Fruit fly (Drosophila melanogaster): ENCODE measurements around the gene Ubc87F.

Ubc87F gene

DNA sequence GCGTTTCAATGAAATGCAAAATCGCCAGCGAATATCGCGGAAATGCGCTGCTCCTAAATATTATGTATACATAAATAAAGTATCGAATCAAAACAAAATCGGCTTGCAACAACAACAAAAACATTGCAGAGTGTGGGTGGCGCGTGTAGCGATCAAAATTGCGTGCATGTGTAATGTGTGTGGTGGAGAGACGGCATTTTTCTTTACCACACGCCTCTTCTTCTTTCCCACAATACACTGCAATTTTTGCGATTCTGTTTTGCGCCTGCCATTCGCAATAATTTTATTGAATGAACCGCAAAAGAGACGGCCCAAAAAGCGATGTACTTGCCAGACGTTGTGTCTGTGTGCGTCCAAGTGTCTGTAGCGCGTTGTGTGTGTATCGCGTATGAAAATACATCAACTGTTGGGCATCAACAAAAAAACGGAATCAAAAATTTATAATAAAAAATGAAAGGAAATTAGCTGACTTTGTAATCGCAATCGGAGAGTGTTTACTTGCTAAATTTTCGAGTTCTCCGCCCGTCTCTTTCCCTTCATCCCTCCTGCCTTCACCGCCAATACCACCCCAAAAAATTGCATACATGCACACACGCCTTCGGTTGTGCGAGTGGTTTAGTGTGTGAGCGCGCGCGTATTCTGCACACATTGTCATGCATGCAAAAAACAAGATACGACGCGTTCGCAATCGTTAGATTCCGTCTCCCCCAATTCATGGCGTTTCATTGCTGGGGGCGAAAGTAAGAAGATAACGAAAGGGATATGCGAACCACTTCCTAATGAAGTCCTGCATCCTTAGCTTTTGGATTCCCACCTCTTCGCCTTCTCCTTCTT is 33.2 kb downstream of the Ubc87F start (continued):
- no peak for TF ChIP-seq CG9876 (GFP tag; optimal IDR thresholded peaks at IDR 0.05)
- TF ChIP-seq cg (GFP tag; optimal IDR thresholded peaks at IDR 0.05), result peak; percentile 73

DNA sequence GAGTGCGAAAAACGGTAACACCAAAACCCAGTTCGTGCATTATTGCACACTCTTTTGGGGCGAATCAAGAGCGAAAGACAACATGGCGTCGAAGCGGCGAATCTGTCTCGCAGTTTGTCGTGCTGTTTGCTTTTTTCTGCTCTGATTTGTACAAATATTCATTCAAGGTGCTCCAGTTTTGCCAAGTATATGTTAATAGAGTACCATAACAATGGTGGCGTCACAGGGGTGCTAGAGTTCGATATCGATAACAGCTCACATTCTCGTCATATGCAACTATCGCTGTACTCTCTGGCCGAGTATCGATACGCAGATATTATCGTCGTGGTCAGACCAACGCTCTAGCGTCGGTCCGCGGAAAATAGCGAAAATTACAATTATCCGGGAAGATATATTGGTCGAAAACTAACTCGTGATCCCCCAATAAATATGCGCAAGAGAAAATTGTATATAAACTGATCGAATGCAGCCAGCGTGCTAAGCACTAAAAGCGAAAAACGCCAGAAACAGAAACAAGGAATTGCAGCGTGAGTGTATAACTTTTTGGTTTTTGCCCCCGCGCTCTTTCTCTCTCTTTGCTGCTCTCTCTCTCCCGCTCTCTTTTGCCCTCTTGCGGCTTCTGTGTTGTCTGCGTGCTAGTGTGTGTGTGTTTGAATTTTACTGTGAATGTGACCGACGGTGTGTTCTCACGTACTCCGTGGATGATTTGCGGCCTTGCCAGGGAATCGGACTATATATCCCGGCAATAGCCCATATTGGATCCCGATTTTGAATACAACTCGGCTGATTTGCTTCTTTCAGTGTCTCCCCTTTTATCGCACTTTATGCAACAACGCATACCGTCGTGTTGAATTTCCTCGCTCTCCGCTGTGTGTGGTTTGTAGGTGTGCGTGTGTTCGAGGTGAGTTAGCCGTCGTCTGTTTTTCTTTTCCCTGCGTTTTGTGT is 34.1 kb downstream of the Ubc87F start, which contains the start of gene flfl:
Gene flfl, plus strand, starts transcription at position 298 of the 945 bp plus-strand sequence.
- TF ChIP-seq unpg (GFP tag; optimal IDR thresholded peaks at IDR 0.05) (no peak), CG13775 (GFP tag; optimal IDR thresholded peaks at IDR 0.05) (no peak), lmd (GFP tag; IDR thresholded peaks at IDR 0.05) (no peak), so (GFP tag; IDR thresholded peaks at IDR 0.05) (no peak), CG12104 (GFP tag; optimal IDR thresholded peaks at IDR 0.05) (no peak), dm (GFP tag; optimal IDR thresholded peaks at IDR 0.05) (peak; percentile 48), HmgD (GFP tag; optimal IDR thresholded peaks at IDR 0.05) (peak; percentile 49), scrt (GFP tag; optimal IDR thresholded peaks at IDR 0.05) (peak; percentile 14), CG4854 (GFP tag; optimal IDR thresholded peaks at IDR 0.05) (no peak), zfh1 (GFP tag; IDR thresholded peaks at IDR 0.05) (no peak), HLH3B (GFP tag; IDR thresholded peaks at IDR 0.05) (no peak), ttk (GFP tag; IDR thresholded peaks at IDR 0.05) (no peak), twi (tag; optimal IDR thresholded peaks at IDR 0.05) (no peak), Side (GFP tag; optimal IDR thresholded peaks at IDR 0.05) (peak; percentile 4), E2f1 (GFP tag; IDR thresholded peaks at IDR 0.05) (no peak), gro (GFP tag; optimal IDR thresholded peaks at IDR 0.05) (no peak), Mes4 (GFP tag; optimal IDR thresholded peaks at IDR 0.05) (no peak), ci (GFP tag; IDR thresholded peaks at IDR 0.05) (no peak), Drgx (GFP tag; IDR thresholded peaks at IDR 0.05) (no peak), CG7928 (GFP tag; optimal IDR thresholded peaks at IDR 0.05) (peak; percentile 37), stwl (tag; optimal IDR thresholded peaks at IDR 0.05) (peak; percentile 32), Doc2 (GFP tag; IDR thresholded peaks at IDR 0.05) (no peak), CG8478 (optimal IDR thresholded peaks at IDR 0.05) (peak; percentile 85), CG6813 (GFP tag; optimal IDR thresholded peaks at IDR 0.05) (peak; percentile 30), psq (GFP tag; optimal IDR thresholded peaks at IDR 0.05) (no peak), CG9876 (GFP tag; optimal IDR thresholded peaks at IDR 0.05) (no peak), Xrp1 (GFP tag; IDR thresholded peaks at IDR 0.05) (no peak), Six4 (GFP tag; optimal IDR thresholded peaks at IDR 0.05) (no peak), CG1233 (GFP tag; optimal IDR thresholded peaks at IDR 0.05) (no peak), CG4707 (GFP tag; optimal IDR thresholded peaks at IDR 0.05) (no peak), run (tag; optimal IDR thresholded peaks at IDR 0.05) (no peak), danr (GFP tag; IDR thresholded peaks at IDR 0.05) (no peak), sug (tag; optimal IDR thresholded peaks at IDR 0.05) (peak; percentile 61), Ravus (GFP tag; IDR thresholded peaks at IDR 0.05) (no peak), CG10979 (tag; optimal IDR thresholded peaks at IDR 0.05) (no peak), Ets65A (GFP tag) (no peak), NC2α (GFP tag; optimal IDR thresholded peaks at IDR 0.05) (no peak), CG16813 (GFP tag; IDR thresholded peaks at IDR 0.05; ENCODE audit: partially characterized antibody) (no peak), wek (GFP tag; optimal IDR thresholded peaks at IDR 0.05) (no peak), bigmax (GFP tag; optimal IDR thresholded peaks at IDR 0.05) (no peak), CG13624 (GFP tag; optimal IDR thresholded peaks at IDR 0.05) (peak; percentile 34), ac (GFP tag; optimal IDR thresholded peaks at IDR 0.05) (no peak), CG10274 (GFP tag; optimal IDR thresholded peaks at IDR 0.05) (no peak), kay (GFP tag; optimal IDR thresholded peaks at IDR 0.05) (no peak), CG5245 (GFP tag; optimal IDR thresholded peaks at IDR 0.05) (no peak), CG17912 (GFP tag; optimal IDR thresholded peaks at IDR 0.05) (no peak)

Data from whole organism, embryonic.